Fruit fly (Drosophila melanogaster) whole organism, embryonic: ENCODE measurements around the gene GAPcenA.

Experiments
- Aef1 ChIP-seq: fragments of 200-800 bp; sonication (Bioruptor generic); IDR thresholded peaks from 3 replicates; pipeline ENCODE4 v1.3.6; 2022; ENCODE audit warnings: missing biosample characterization, missing genetic modification characterization
- Blimp-1 ChIP-seq: fragments of 200-800 bp; sonication (Bioruptor generic); optimal IDR thresholded peaks from 3 replicates; lab custom pipeline; 2018; ENCODE audit warnings: missing biosample characterization, missing genetic modification characterization, mild to moderate bottlenecking, moderate library complexity, missing genetic modification reagents
- CG10209 ChIP-seq: fragments of 200-800 bp; sonication (Bioruptor generic); optimal IDR thresholded peaks from 3 replicates; lab custom pipeline; 2017; ENCODE audit warnings: missing biosample characterization, mild to moderate bottlenecking, missing genetic modification characterization, missing genetic modification reagents
- CG10431 ChIP-seq: fragments of 200-800 bp; sonication (Bioruptor generic); optimal IDR thresholded peaks from 3 replicates; lab custom pipeline; 2018; ENCODE audit warnings: missing biosample characterization, mild to moderate bottlenecking, missing genetic modification characterization
- CG10543 ChIP-seq: fragments of 200-800 bp; sonication (Bioruptor generic); optimal IDR thresholded peaks from 3 replicates; lab custom pipeline; 2017; ENCODE audit warnings: missing biosample characterization, mild to moderate bottlenecking, missing genetic modification characterization, moderate library complexity
- CG10979 ChIP-seq: fragments of 200-800 bp; sonication (Bioruptor generic); optimal IDR thresholded peaks from 2 replicates; lab custom pipeline; 2018; ENCODE audit warnings: missing biosample characterization, mild to moderate bottlenecking, missing genetic modification characterization, moderate library complexity
- CG13894 ChIP-seq: fragments of 200-800 bp; sonication (Bioruptor generic); optimal IDR thresholded peaks from 3 replicates; lab custom pipeline; 2018; ENCODE audit warnings: missing biosample characterization, mild to moderate bottlenecking, missing genetic modification characterization, moderate library complexity
- CG14965 ChIP-seq: fragments of 200-800 bp; sonication (Bioruptor generic); optimal IDR thresholded peaks from 2 replicates; lab custom pipeline; 2016; ENCODE audit warnings: missing biosample characterization, missing genetic modification characterization, borderline replicate concordance
- CG15479 ChIP-seq: fragments of 200-800 bp; sonication (Bioruptor generic); optimal IDR thresholded peaks from 3 replicates; lab custom pipeline; 2019; ENCODE audit warnings: missing biosample characterization, mild to moderate bottlenecking, missing genetic modification characterization, moderate library complexity
- CG17912 ChIP-seq: fragments of 200-800 bp; sonication (Bioruptor generic); optimal IDR thresholded peaks from 2 replicates; lab custom pipeline; 2018; ENCODE audit warnings: missing biosample characterization, mild to moderate bottlenecking, missing genetic modification characterization
- CG18619 ChIP-seq: fragments of 200-800 bp; sonication (Bioruptor generic); optimal IDR thresholded peaks from 3 replicates; lab custom pipeline; 2017; ENCODE audit warnings: missing biosample characterization, mild to moderate bottlenecking, missing genetic modification characterization
- CG30431 ChIP-seq: fragments of 200-800 bp; sonication (Bioruptor generic); optimal IDR thresholded peaks from 2 replicates; lab custom pipeline; 2017; ENCODE audit warnings: missing biosample characterization, missing genetic modification characterization
- CG4820 ChIP-seq: fragments of 200-800 bp; sonication (Bioruptor generic); optimal IDR thresholded peaks from 3 replicates; lab custom pipeline; 2016; ENCODE audit warnings: missing biosample characterization, missing genetic modification characterization
- CG7556 ChIP-seq: fragments of 200-800 bp; sonication (Bioruptor generic); optimal IDR thresholded peaks from 2 replicates; lab custom pipeline; 2017; ENCODE audit warnings: missing biosample characterization, mild to moderate bottlenecking, missing genetic modification characterization
- CG7745 ChIP-seq: fragments of 200-800 bp; sonication (Bioruptor generic); optimal IDR thresholded peaks from 2 replicates; lab custom pipeline; 2018; ENCODE audit warnings: missing biosample characterization, mild to moderate bottlenecking, missing genetic modification characterization, moderate library complexity
- CG7786 ChIP-seq: fragments of 200-800 bp; sonication (Bioruptor generic); optimal IDR thresholded peaks from 2 replicates; lab custom pipeline; 2016; ENCODE audit warnings: missing biosample characterization, missing genetic modification characterization
- D19B ChIP-seq: fragments of 200-800 bp; sonication (Bioruptor generic); optimal IDR thresholded peaks from 2 replicates; lab custom pipeline; 2017; ENCODE audit warnings: missing biosample characterization, mild to moderate bottlenecking, missing genetic modification characterization
- Doc2 ChIP-seq: fragments of 200-800 bp; sonication (Bioruptor generic); IDR thresholded peaks from 2 replicates; pipeline ENCODE4 v1.3.6; 2022; ENCODE audit warnings: missing biosample characterization, missing genetic modification characterization
- Dref ChIP-seq: fragments of 200-800 bp; sonication (Bioruptor generic); IDR thresholded peaks from 2 replicates; pipeline ENCODE4 v1.3.6; 2022; ENCODE audit warnings: missing biosample characterization, missing genetic modification characterization
- E2f2 ChIP-seq: fragments of 200-800 bp; sonication (Bioruptor generic); IDR thresholded peaks from 2 replicates; pipeline ENCODE4 v1.3.6; 2022; ENCODE audit warnings: missing biosample characterization, missing genetic modification characterization
- Fer1 ChIP-seq: fragments of 200-800 bp; sonication (Bioruptor generic); optimal IDR thresholded peaks from 2 replicates; lab custom pipeline; 2017; ENCODE audit warnings: missing biosample characterization, mild to moderate bottlenecking, missing genetic modification characterization
- GATAe ChIP-seq: fragments of 200-800 bp; sonication (Bioruptor generic); conservative IDR thresholded peaks from 2 replicates; pipeline ENCODE4 v1.3.6; 2022; ENCODE audit warnings: missing biosample characterization, missing genetic modification characterization
- Gsc ChIP-seq: fragments of 200-800 bp; sonication (Bioruptor generic); IDR thresholded peaks from 2 replicates; pipeline ENCODE4 v1.3.6; 2022; ENCODE audit warnings: missing biosample characterization, missing genetic modification characterization
- Hand ChIP-seq: fragments of 200-800 bp; sonication (Bioruptor generic); optimal IDR thresholded peaks from 2 replicates; lab custom pipeline; 2017; ENCODE audit warnings: mild to moderate bottlenecking, missing biosample characterization, missing genetic modification reagents, missing genetic modification characterization
- Hmr ChIP-seq: fragments of 200-800 bp; sonication (Bioruptor generic); optimal IDR thresholded peaks from 3 replicates; lab custom pipeline; 2017; ENCODE audit warnings: mild to moderate bottlenecking, missing biosample characterization, missing genetic modification reagents, missing genetic modification characterization
- Kr ChIP-seq: fragments of 200-800 bp; sonication (Bioruptor generic); optimal IDR thresholded peaks from 2 replicates; lab custom pipeline; 2017; ENCODE audit warnings: missing biosample characterization, mild to moderate bottlenecking, missing genetic modification characterization
- MTF-1 ChIP-seq: fragments of 200-800 bp; sonication (Bioruptor generic); optimal IDR thresholded peaks from 2 replicates; lab custom pipeline; 2018; ENCODE audit warnings: missing biosample characterization, mild to moderate bottlenecking, missing genetic modification characterization, borderline replicate concordance
- Nf-YC ChIP-seq: fragments of 200-800 bp; optimal IDR thresholded peaks from 3 replicates; lab custom pipeline; 2019; ENCODE audit warnings: missing biosample characterization, mild to moderate bottlenecking, missing genetic modification characterization, moderate library complexity
- Rfx ChIP-seq: fragments of 200-800 bp; sonication (Bioruptor generic); IDR thresholded peaks from 2 replicates; pipeline ENCODE4 v1.3.6; 2022; ENCODE audit warnings: missing biosample characterization, missing genetic modification characterization
- Trl ChIP-seq, 3 experiments: fragments of >200 bp in 2 of 3; fragments of 200-800 bp in 1 of 3; sonication (Bioruptor generic) in 1 of 3; optimal IDR thresholded peaks; 2 replicates in 1 of 3; 3 replicates in 2 of 3; lab custom pipeline; 2016 to 2017; ENCODE audit warnings: missing biosample characterization in 1 of 3, missing genetic modification characterization in 1 of 3
- cad ChIP-seq: fragments of >200 bp; optimal IDR thresholded peaks from 2 replicates; lab custom pipeline; 2017; ENCODE audit warnings: missing biosample characterization, missing genetic modification characterization
- cas ChIP-seq: fragments of 200-800 bp; sonication (Bioruptor generic); IDR thresholded peaks from 2 replicates; pipeline ENCODE4 v1.3.6; 2022; ENCODE audit warnings: missing biosample characterization, missing genetic modification characterization
- crc ChIP-seq: fragments of 200-800 bp; sonication (Bioruptor generic); optimal IDR thresholded peaks from 2 replicates; lab custom pipeline; 2016; ENCODE audit warnings: missing biosample characterization, missing genetic modification characterization
- dimm ChIP-seq: fragments of 200-800 bp; sonication (Bioruptor generic); IDR thresholded peaks from 2 replicates; pipeline ENCODE4 v1.3.6; 2022; ENCODE audit warnings: missing biosample characterization, missing genetic modification characterization
- fd3F ChIP-seq: fragments of 200-800 bp; sonication (Bioruptor generic); optimal IDR thresholded peaks from 2 replicates; lab custom pipeline; 2018; ENCODE audit warnings: missing biosample characterization, mild to moderate bottlenecking, missing genetic modification characterization, moderate library complexity
- gfzf ChIP-seq: fragments of 200-800 bp; sonication (Bioruptor generic); optimal IDR thresholded peaks from 2 replicates; lab custom pipeline; 2016; ENCODE audit warnings: missing biosample characterization, mild to moderate bottlenecking, missing genetic modification characterization, moderate library complexity
- gt ChIP-seq: fragments of 200-800 bp; sonication (Bioruptor generic); IDR thresholded peaks from 2 replicates; pipeline ENCODE4 v1.3.6; 2022; ENCODE audit warnings: missing biosample characterization, missing genetic modification characterization
- her ChIP-seq: fragments of 200-800 bp; sonication (Bioruptor generic); optimal IDR thresholded peaks from 2 replicates; lab custom pipeline; 2016; ENCODE audit warnings: missing biosample characterization, missing genetic modification characterization
- klu ChIP-seq: fragments of 200-800 bp; sonication (Bioruptor generic); IDR thresholded peaks from 2 replicates; pipeline ENCODE4 v1.3.6; 2022; ENCODE audit warnings: missing biosample characterization, missing genetic modification characterization
- nom ChIP-seq: fragments of 200-800 bp; sonication (Bioruptor generic); optimal IDR thresholded peaks from 2 replicates; lab custom pipeline; 2017; ENCODE audit warnings: missing biosample characterization, missing genetic modification characterization, mild to moderate bottlenecking, moderate library complexity, missing genetic modification reagents
- pfk ChIP-seq: fragments of 200-800 bp; sonication (Bioruptor generic); optimal IDR thresholded peaks from 2 replicates; lab custom pipeline; 2018; ENCODE audit warnings: missing biosample characterization, mild to moderate bottlenecking, missing genetic modification characterization, moderate library complexity
- phol ChIP-seq: fragments of 200-800 bp; sonication (Bioruptor generic); optimal IDR thresholded peaks from 3 replicates; lab custom pipeline; 2018; ENCODE audit warnings: missing biosample characterization, mild to moderate bottlenecking, missing genetic modification characterization, moderate library complexity
- ranshi ChIP-seq: fragments of 200-800 bp; sonication (Bioruptor generic); IDR thresholded peaks from 2 replicates; pipeline ENCODE4 v1.3.6; 2022; ENCODE audit warnings: missing biosample characterization, missing genetic modification characterization
- rib ChIP-seq: fragments of 200-800 bp; sonication (Bioruptor generic); IDR thresholded peaks from 2 replicates; pipeline ENCODE4 v1.3.6; 2022; ENCODE audit warnings: missing biosample characterization, missing genetic modification characterization
- ro ChIP-seq: fragments of 200-800 bp; sonication (Bioruptor generic); IDR thresholded peaks from 2 replicates; pipeline ENCODE4 v1.3.6; 2022; ENCODE audit warnings: missing biosample characterization, missing genetic modification characterization
- slp2 ChIP-seq: fragments of 200-800 bp; sonication (Bioruptor generic); optimal IDR thresholded peaks from 2 replicates; lab custom pipeline; 2016; ENCODE audit warnings: missing biosample characterization, missing genetic modification characterization
- zf30C ChIP-seq: fragments of 200-800 bp; sonication (Bioruptor generic); optimal IDR thresholded peaks from 3 replicates; lab custom pipeline; 2018; ENCODE audit warnings: missing biosample characterization, mild to moderate bottlenecking, missing genetic modification characterization
- zfh1 ChIP-seq: fragments of 200-800 bp; sonication (Bioruptor generic); IDR thresholded peaks from 3 replicates; pipeline ENCODE4 v1.3.6; 2022; ENCODE audit warnings: missing biosample characterization, missing genetic modification characterization

Gene GAPcenA

dm6 chr3L:8299224-8300130 lies 46.9 kb upstream of the GAPcenA start, which contains the start of the genes Arl5 and CG13671 (continued):
- TF ChIP-seq D19B = peak; percentile 15
- peak; percentile 79 for TF ChIP-seq Dref (GFP tag; lab: Robert Waterston, UW)
- TF ChIP-seq zf30C = no peak
- TF ChIP-seq Fer1 = peak; percentile 38
- TF ChIP-seq Rfx = peak; percentile 83
- no peak for TF ChIP-seq Trl (optimal IDR thresholded peaks at IDR 0.05; lab: Kevin White, UChicago)
- peak; percentile 59 for TF ChIP-seq Trl (GFP tag; optimal IDR thresholded peaks at IDR 0.05; lab: Kevin White, UChicago)
- TF ChIP-seq gt (GFP tag; lab: Robert Waterston, UW) = no peak
- peak; percentile 99 for TF ChIP-seq CG7745 (tag; lab: Kevin White, UChicago)
- TF ChIP-seq CG13894 (tag; lab: Kevin White, UChicago) = no peak
- TF ChIP-seq CG10543 (GFP tag; lab: Kevin White, UChicago) = peak; percentile 60
- TF ChIP-seq crc (GFP tag; lab: Kevin White, UChicago) = no peak
- peak; percentile 20; the same call in 1 of the 2 replicates for TF ChIP-seq ro (GFP tag; lab: Robert Waterston, UW)
- TF ChIP-seq dimm (GFP tag; lab: Robert Waterston, UW) = no peak
- TF ChIP-seq Nf-YC (tag; lab: Kevin White, UChicago) = peak; percentile 37
- TF ChIP-seq pfk (GFP tag; lab: Kevin White, UChicago) = no peak
- TF ChIP-seq CG7786 = peak; percentile 27
- peak; percentile 54; the same call in 1 of the 2 replicates for TF ChIP-seq klu (GFP tag; lab: Robert Waterston, UW)
- peak; percentile 1 for TF ChIP-seq nom (GFP tag; lab: Kevin White, UChicago)
- peak; percentile 15 for TF ChIP-seq fd3F (GFP tag; lab: Kevin White, UChicago)
- peak; percentile 75 for TF ChIP-seq CG7556 (GFP tag; lab: Kevin White, UChicago)
- no peak for TF ChIP-seq CG14965 (GFP tag; lab: Kevin White, UChicago)
- TF ChIP-seq cad (GFP tag; lab: Kevin White, UChicago) = no peak
- no peak for TF ChIP-seq CG17912 (GFP tag; lab: Kevin White, UChicago)
- TF ChIP-seq Hmr (GFP tag; lab: Kevin White, UChicago) = peak; percentile 75
- TF ChIP-seq phol (tag; lab: Kevin White, UChicago) = peak; percentile 86
- no peak for TF ChIP-seq CG10431 (GFP tag; lab: Kevin White, UChicago)
- peak; percentile 76 for TF ChIP-seq CG10209 (GFP tag; lab: Kevin White, UChicago)
- peak; percentile 76 for TF ChIP-seq Blimp-1 (GFP tag; lab: Kevin White, UChicago)
- peak; percentile 69 for TF ChIP-seq CG18619 (GFP tag; lab: Kevin White, UChicago)
- peak; percentile 81 for TF ChIP-seq CG4820 (GFP tag; lab: Kevin White, UChicago)
- no peak for TF ChIP-seq CG15479
- peak; percentile 61 for TF ChIP-seq CG30431 (GFP tag; lab: Kevin White, UChicago)
- peak; percentile 35 for TF ChIP-seq her (GFP tag; lab: Kevin White, UChicago)
- TF ChIP-seq E2f2 = peak; percentile 73
- TF ChIP-seq Kr = no peak
- TF ChIP-seq Doc2 = no peak
- no peak for TF ChIP-seq MTF-1 (GFP tag; lab: Kevin White, UChicago)
- TF ChIP-seq Gsc = no peak
- peak; percentile 44 for TF ChIP-seq gfzf (GFP tag; lab: Kevin White, UChicago)
- TF ChIP-seq GATAe (GFP tag; lab: Robert Waterston, UW) = peak; percentile 66
- TF ChIP-seq rib (GFP tag; lab: Robert Waterston, UW) = peak; percentile 34; the same call in 1 of the 2 replicates
- 0 out of 2 replicates have a peak, but pooled peaks have one; percentile 55 for TF ChIP-seq cas (GFP tag; lab: Robert Waterston, UW)
- TF ChIP-seq Hand (GFP tag; lab: Kevin White, UChicago) = no peak
- peak; percentile 85 for TF ChIP-seq zfh1
- TF ChIP-seq CG10979 (tag; lab: Kevin White, UChicago) = peak; percentile 62
- peak; percentile 66 for TF ChIP-seq Aef1 (GFP tag; lab: Robert Waterston, UW)
- peak; percentile 82; the same call in 1 of the 2 replicates for TF ChIP-seq ranshi (GFP tag; lab: Robert Waterston, UW)
- TF ChIP-seq slp2 (GFP tag; lab: Kevin White, UChicago) = no peak
